Fruit fly (Drosophila melanogaster) whole organism, prepupa: ENCODE results near the gene mRpL22.

Experiments
- Blimp-1 ChIP-seq: fragments of 200-800 bp; sonication (Bioruptor generic); optimal IDR thresholded peaks from 3 replicates; lab custom pipeline; 2017; ENCODE audit warnings: missing biosample characterization, missing genetic modification characterization, mild to moderate bottlenecking, moderate library complexity, missing genetic modification reagents
- CG10631 ChIP-seq: fragments of 200-800 bp; sonication (Bioruptor generic); optimal IDR thresholded peaks from 2 replicates; lab custom pipeline; 2016; ENCODE audit warnings: missing biosample characterization, missing genetic modification characterization
- CG10669 ChIP-seq: fragments of 200-800 bp; sonication (Bioruptor generic); optimal IDR thresholded peaks from 3 replicates; lab custom pipeline; 2018; ENCODE audit warnings: missing biosample characterization, mild to moderate bottlenecking, missing genetic modification characterization, moderate library complexity
- CG11294 ChIP-seq: fragments of 200-800 bp; sonication (Bioruptor generic); IDR thresholded peaks from 2 replicates; pipeline ENCODE4 v1.3.6; 2022; ENCODE audit warnings: missing biosample characterization, missing genetic modification characterization
- CG11762 ChIP-seq: fragments of 200-800 bp; sonication (Bioruptor generic); optimal IDR thresholded peaks from 3 replicates; lab custom pipeline; 2016; ENCODE audit warnings: missing biosample characterization, missing genetic modification characterization; ENCODE audit not compliant: insufficient read depth
- CG15336 ChIP-seq: fragments of 200-800 bp; sonication (Bioruptor generic); IDR thresholded peaks from 2 replicates; pipeline ENCODE4 v1.3.6; 2022; ENCODE audit warnings: missing biosample characterization, missing genetic modification characterization
- CG1621 ChIP-seq: fragments of 200-800 bp; sonication (Bioruptor generic); optimal IDR thresholded peaks from 3 replicates; lab custom pipeline; 2018; ENCODE audit warnings: missing biosample characterization, mild to moderate bottlenecking, missing genetic modification characterization
- CG16779 ChIP-seq: fragments of 200-800 bp; sonication (Bioruptor generic); optimal IDR thresholded peaks from 3 replicates; lab custom pipeline; 2017; ENCODE audit warnings: missing biosample characterization, mild to moderate bottlenecking, missing genetic modification characterization
- CG3032 ChIP-seq: fragments of 200-800 bp; optimal IDR thresholded peaks from 2 replicates; lab custom pipeline; 2019; ENCODE audit warnings: missing biosample characterization, mild to moderate bottlenecking, missing genetic modification characterization, moderate library complexity
- CG32006 ChIP-seq: fragments of 200-800 bp; sonication (Bioruptor generic); optimal IDR thresholded peaks from 3 replicates; lab custom pipeline; 2017; ENCODE audit warnings: missing biosample characterization, mild to moderate bottlenecking, missing genetic modification characterization
- CG34406 ChIP-seq: fragments of 200-800 bp; sonication (Bioruptor generic); optimal IDR thresholded peaks from 3 replicates; lab custom pipeline; 2016; ENCODE audit warnings: missing biosample characterization, missing genetic modification characterization
- CG3919 ChIP-seq: fragments of 200-800 bp; sonication (Bioruptor generic); optimal IDR thresholded peaks from 3 replicates; lab custom pipeline; 2016; ENCODE audit warnings: missing biosample characterization, missing genetic modification characterization
- CG6163 ChIP-seq: fragments of 200-800 bp; sonication (Bioruptor generic); IDR thresholded peaks from 3 replicates; pipeline ENCODE4 v1.3.6; 2022; ENCODE audit warnings: missing biosample characterization, missing genetic modification characterization
- CG6276 ChIP-seq: fragments of 200-800 bp; sonication (Bioruptor generic); optimal IDR thresholded peaks from 2 replicates; lab custom pipeline; 2017; ENCODE audit warnings: missing biosample characterization, mild to moderate bottlenecking, missing genetic modification characterization
- CG6792 ChIP-seq: fragments of 200-800 bp; sonication (Bioruptor generic); optimal IDR thresholded peaks from 3 replicates; lab custom pipeline; 2016; ENCODE audit warnings: missing biosample characterization, missing genetic modification characterization
- CG6808 ChIP-seq: fragments of 200-800 bp; sonication (Bioruptor generic); optimal IDR thresholded peaks from 3 replicates; lab custom pipeline; 2017; ENCODE audit warnings: missing biosample characterization, missing genetic modification characterization, mild to moderate bottlenecking, moderate library complexity, missing genetic modification reagents
- CG8119 ChIP-seq: fragments of 200-800 bp; sonication (Bioruptor generic); IDR thresholded peaks from 3 replicates; pipeline ENCODE4 v1.3.6; 2022; ENCODE audit warnings: missing biosample characterization, missing genetic modification characterization
- CG9139 ChIP-seq: fragments of 200-800 bp; sonication (Bioruptor generic); optimal IDR thresholded peaks from 3 replicates; lab custom pipeline; 2017; ENCODE audit warnings: missing biosample characterization, mild to moderate bottlenecking, missing genetic modification characterization
- Eip78C ChIP-seq: fragments of 200-800 bp; sonication (Bioruptor generic); peaks from one replicate; lab custom pipeline; 2016; ENCODE audit warnings: missing biosample characterization, missing genetic modification characterization
- Eip93F ChIP-seq: fragments of 200-800 bp; sonication (Bioruptor generic); optimal IDR thresholded peaks from 2 replicates; lab custom pipeline; 2016; ENCODE audit warnings: missing biosample characterization, mild to moderate bottlenecking, missing genetic modification characterization
- Ets96B ChIP-seq: fragments of 200-800 bp; optimal IDR thresholded peaks from 2 replicates; lab custom pipeline; 2019; ENCODE audit warnings: missing biosample characterization, mild to moderate bottlenecking, missing genetic modification characterization, moderate library complexity
- Gug ChIP-seq: fragments of 200-800 bp; sonication (Bioruptor generic); IDR thresholded peaks from 2 replicates; pipeline ENCODE4 v1.3.6; 2022; ENCODE audit warnings: missing biosample characterization, missing genetic modification characterization
- Hr38 ChIP-seq: sonication (Bioruptor generic); optimal IDR thresholded peaks from 2 replicates; lab custom pipeline; 2016; ENCODE audit warnings: missing biosample characterization, missing genetic modification characterization
- Hr39 ChIP-seq: fragments of 200-800 bp; sonication (Bioruptor generic); optimal IDR thresholded peaks from 2 replicates; lab custom pipeline; 2016; ENCODE audit warnings: missing biosample characterization, missing genetic modification characterization
- Met ChIP-seq: fragments of 200-800 bp; sonication (Bioruptor generic); optimal IDR thresholded peaks from 3 replicates; lab custom pipeline; 2016; ENCODE audit warnings: missing biosample characterization, missing genetic modification characterization
- OdsH ChIP-seq: fragments of 200-800 bp; sonication (Bioruptor generic); optimal IDR thresholded peaks from 3 replicates; lab custom pipeline; 2016; ENCODE audit warnings: missing biosample characterization, missing genetic modification characterization
- Smox ChIP-seq: fragments of 200-800 bp; sonication (Bioruptor generic); optimal IDR thresholded peaks from 3 replicates; lab custom pipeline; 2016; ENCODE audit warnings: missing biosample characterization, missing genetic modification characterization
- Sox102F ChIP-seq: fragments of 200-800 bp; sonication (Bioruptor generic); optimal IDR thresholded peaks from 2 replicates; lab custom pipeline; 2016; ENCODE audit warnings: missing biosample characterization, mild to moderate bottlenecking, missing genetic modification characterization
- Sox14 ChIP-seq: fragments of 200-800 bp; sonication (Bioruptor generic); optimal IDR thresholded peaks from 3 replicates; lab custom pipeline; 2016; ENCODE audit warnings: missing biosample characterization, missing genetic modification characterization
- Sox15 ChIP-seq: fragments of 200-800 bp; sonication (Bioruptor generic); optimal IDR thresholded peaks from 3 replicates; lab custom pipeline; 2016; ENCODE audit warnings: missing biosample characterization, missing genetic modification characterization
- achi ChIP-seq: fragments of 200-800 bp; sonication (Bioruptor generic); optimal IDR thresholded peaks from 3 replicates; lab custom pipeline; 2016; ENCODE audit warnings: missing biosample characterization, missing genetic modification characterization
- acj6 ChIP-seq: fragments of 200-800 bp; sonication (Bioruptor generic); optimal IDR thresholded peaks from 3 replicates; lab custom pipeline; 2016; ENCODE audit warnings: missing biosample characterization, missing genetic modification characterization
- cyc ChIP-seq: fragments of 200-800 bp; sonication (Bioruptor generic); optimal IDR thresholded peaks from 3 replicates; lab custom pipeline; 2016; ENCODE audit warnings: missing biosample characterization, missing genetic modification characterization
- dac ChIP-seq: fragments of 200-800 bp; sonication (Bioruptor generic); optimal IDR thresholded peaks from 2 replicates; lab custom pipeline; 2017; ENCODE audit warnings: missing biosample characterization, mild to moderate bottlenecking, missing genetic modification characterization
- dsx ChIP-seq: fragments of 200-800 bp; optimal IDR thresholded peaks from 3 replicates; lab custom pipeline; 2019; ENCODE audit warnings: missing biosample characterization, mild to moderate bottlenecking, missing genetic modification characterization, moderate library complexity; ENCODE audit not compliant: poor library complexity, severe bottlenecking
- fd59A ChIP-seq: fragments of 200-800 bp; sonication (Bioruptor generic); optimal IDR thresholded peaks from 2 replicates; lab custom pipeline; 2017; ENCODE audit warnings: missing biosample characterization, mild to moderate bottlenecking, missing genetic modification characterization, missing genetic modification reagents
- fd85E ChIP-seq: fragments of 200-800 bp; sonication (Bioruptor generic); optimal IDR thresholded peaks from 3 replicates; lab custom pipeline; 2016; ENCODE audit warnings: missing biosample characterization, missing genetic modification characterization
- fkh ChIP-seq: fragments of 200-800 bp; sonication (Bioruptor generic); optimal IDR thresholded peaks from 3 replicates; lab custom pipeline; 2017; ENCODE audit warnings: missing biosample characterization, mild to moderate bottlenecking, missing genetic modification characterization, moderate library complexity
- lz ChIP-seq: fragments of 200-800 bp; sonication (Bioruptor generic); optimal IDR thresholded peaks from 3 replicates; lab custom pipeline; 2016; ENCODE audit warnings: missing biosample characterization, missing genetic modification characterization
- net ChIP-seq: fragments of 200-800 bp; sonication (Bioruptor generic); optimal IDR thresholded peaks from 3 replicates; lab custom pipeline; 2016; ENCODE audit warnings: missing biosample characterization, missing genetic modification characterization
- pdm3 ChIP-seq: fragments of 200-800 bp; sonication (Bioruptor generic); optimal IDR thresholded peaks from 3 replicates; lab custom pipeline; 2016; ENCODE audit warnings: missing biosample characterization, missing genetic modification characterization
- spab ChIP-seq: fragments of 200-800 bp; sonication (Bioruptor generic); optimal IDR thresholded peaks from 2 replicates; lab custom pipeline; 2017; ENCODE audit warnings: missing biosample characterization, mild to moderate bottlenecking, missing genetic modification characterization, missing genetic modification reagents
- ss ChIP-seq, 2 experiments: fragments of 200-800 bp; sonication (Bioruptor generic); optimal IDR thresholded peaks; 2 replicates in 1 of 2; 3 replicates in 1 of 2; lab custom pipeline; 2017 to 2018; ENCODE audit warnings: mild to moderate bottlenecking in 2 of 2, missing biosample characterization in 2 of 2, missing genetic modification characterization in 2 of 2, moderate library complexity in 1 of 2
- svp ChIP-seq: fragments of 200-800 bp; sonication (Bioruptor generic); peaks from one replicate; lab custom pipeline; 2016; ENCODE audit warnings: missing biosample characterization, missing genetic modification characterization
- topi ChIP-seq: fragments of 200-800 bp; sonication (Bioruptor generic); optimal IDR thresholded peaks from 3 replicates; lab custom pipeline; 2016; ENCODE audit warnings: missing biosample characterization, missing genetic modification characterization

mRpL22 gene

DNA sequence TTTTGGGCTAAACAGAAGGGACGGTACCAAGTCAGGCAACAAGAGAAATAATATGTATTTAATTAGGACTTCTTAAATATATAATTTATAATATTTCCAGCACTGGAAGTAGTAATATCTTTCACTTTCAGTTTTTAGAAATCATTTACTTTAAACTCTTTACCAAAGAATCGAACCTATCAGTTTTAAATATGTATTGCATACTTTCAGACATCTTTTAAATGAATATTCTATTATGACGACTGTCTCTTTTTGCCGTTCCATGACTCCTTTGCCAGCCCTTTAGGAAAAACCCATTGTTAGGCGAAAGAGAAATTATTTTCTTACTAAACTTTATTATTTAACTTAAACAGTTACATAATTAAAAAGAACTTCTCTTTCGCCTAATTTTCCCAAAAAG, 26.1 kb upstream of the mRpL22 start:
- TF ChIP-seq fkh (GFP tag; lab: Kevin White, UChicago) (no peak), OdsH (GFP tag; lab: Kevin White, UChicago) (no peak), Sox14 (no peak), Sox102F (GFP tag; lab: Kevin White, UChicago) (no peak), CG10631 (no peak), pdm3 (GFP tag; lab: Kevin White, UChicago) (no peak), Met (GFP tag; lab: Kevin White, UChicago) (no peak)
- TF ChIP-seq, all 60 proteins: peak for 0

DNA sequence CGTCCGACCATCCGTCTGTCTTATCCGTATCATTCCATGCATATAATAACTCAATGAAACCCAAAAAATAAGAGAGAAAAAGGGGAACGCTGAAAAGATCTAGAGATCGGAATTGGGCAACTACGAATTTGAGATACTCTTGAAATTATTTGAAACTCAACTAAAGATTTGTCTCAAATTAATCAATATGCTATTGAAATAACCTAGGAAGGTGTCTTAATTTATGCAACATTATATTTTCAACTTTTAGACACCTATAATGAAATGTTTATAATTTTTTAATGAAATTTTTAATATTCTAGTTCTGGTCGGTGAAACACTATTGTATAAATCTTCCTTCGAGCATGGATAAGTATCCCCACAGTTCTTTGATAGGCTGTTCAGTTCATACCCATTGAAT, 23.2 kb upstream of the mRpL22 start:
- no peak for TF ChIP-seq CG10669 (GFP tag; lab: Kevin White, UChicago)
- no peak for TF ChIP-seq ss (GFP tag; optimal IDR thresholded peaks at IDR 0.05; lab: Kevin White, UChicago)
- no peak for TF ChIP-seq CG32006 (GFP tag; lab: Kevin White, UChicago)
- TF ChIP-seq Eip78C, result peak; percentile 63
- no peak for TF ChIP-seq Hr39 (GFP tag; lab: Kevin White, UChicago)
- peak; percentile 7 for TF ChIP-seq Met (GFP tag; lab: Kevin White, UChicago)
- TF ChIP-seq pdm3 (GFP tag; lab: Kevin White, UChicago), result no peak
- TF ChIP-seq CG11762 (GFP tag; lab: Kevin White, UChicago), result no peak
- TF ChIP-seq CG1621 (tag; lab: Kevin White, UChicago), result no peak
- TF ChIP-seq Ets96B, result no peak
- no peak for TF ChIP-seq CG6808
- TF ChIP-seq svp (GFP tag; lab: Kevin White, UChicago), result peak; percentile 72
- TF ChIP-seq CG34406 (GFP tag; lab: Kevin White, UChicago), result no peak
- no peak for TF ChIP-seq Smox (GFP tag; lab: Kevin White, UChicago)
- no peak for TF ChIP-seq dac (GFP tag; lab: Kevin White, UChicago)
- no peak for TF ChIP-seq achi
- TF ChIP-seq CG10631, result peak; percentile 3
- no peak for TF ChIP-seq Eip93F (GFP tag; lab: Kevin White, UChicago)
- TF ChIP-seq CG6276 (GFP tag; lab: Kevin White, UChicago), result no peak
- TF ChIP-seq net, result no peak
- TF ChIP-seq cyc, result peak; percentile 1
- no peak for TF ChIP-seq spab (GFP tag; lab: Kevin White, UChicago)
- no peak for TF ChIP-seq Blimp-1 (GFP tag; lab: Kevin White, UChicago)
- peak; percentile 2 for TF ChIP-seq CG3919 (GFP tag; lab: Kevin White, UChicago)
- no peak for TF ChIP-seq fkh (GFP tag; lab: Kevin White, UChicago)
- TF ChIP-seq fd85E, result no peak
- TF ChIP-seq Gug (GFP tag; lab: Robert Waterston, UW), result no peak
- TF ChIP-seq acj6 (GFP tag; lab: Kevin White, UChicago), result no peak

DNA sequence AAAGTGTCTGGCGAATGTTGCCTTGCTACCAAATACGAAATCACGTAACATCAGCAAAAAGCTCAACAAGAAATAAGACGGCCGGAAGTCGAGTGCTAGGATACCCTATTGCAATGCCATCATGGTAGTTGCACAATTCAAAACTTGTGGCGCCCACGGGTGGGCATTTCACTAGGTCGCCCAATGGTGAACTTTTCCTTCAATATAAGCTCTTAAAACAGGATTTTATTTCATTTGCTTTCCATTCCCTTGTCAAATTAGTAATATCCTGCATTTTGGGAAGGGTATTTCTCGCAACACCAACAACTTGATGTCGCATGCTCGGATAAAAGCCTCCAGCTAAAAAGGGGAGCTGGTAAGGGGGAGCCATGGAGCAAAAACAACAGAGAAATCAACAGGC, 22.2 kb upstream of the mRpL22 start:
- TF ChIP-seq ss (GFP tag; optimal IDR thresholded peaks at IDR 0.05; lab: Kevin White, UChicago), result no peak
- TF ChIP-seq CG16779 (tag; lab: Kevin White, UChicago), result peak; percentile 5
- peak; percentile 74 for TF ChIP-seq Eip78C
- TF ChIP-seq Met (GFP tag; lab: Kevin White, UChicago), result peak; percentile 80
- TF ChIP-seq Hr39 (GFP tag; lab: Kevin White, UChicago), result peak; percentile 84
- no peak for TF ChIP-seq Hr38 (GFP tag; lab: Kevin White, UChicago)
- TF ChIP-seq fd85E, result peak; percentile 12
- TF ChIP-seq CG9139 (GFP tag; lab: Kevin White, UChicago), result no peak
- peak; percentile 56 for TF ChIP-seq fd59A (GFP tag; lab: Kevin White, UChicago)
- peak; percentile 66 for TF ChIP-seq CG10631
- TF ChIP-seq CG10669 (GFP tag; lab: Kevin White, UChicago), result peak; percentile 60
- TF ChIP-seq CG11762 (GFP tag; lab: Kevin White, UChicago), result peak; percentile 22
- peak; percentile 20 for TF ChIP-seq dac (GFP tag; lab: Kevin White, UChicago)
- TF ChIP-seq CG6276 (GFP tag; lab: Kevin White, UChicago), result peak; percentile 34
- TF ChIP-seq CG8119 (GFP tag; lab: Robert Waterston, UW), result peak; percentile 66
- peak; percentile 89 for TF ChIP-seq svp (GFP tag; lab: Kevin White, UChicago)
- peak; percentile 58 for TF ChIP-seq Sox15 (GFP tag; lab: Kevin White, UChicago)
- TF ChIP-seq CG6792 (GFP tag; lab: Kevin White, UChicago), result peak; percentile 72
- TF ChIP-seq CG6163, result peak; percentile 79
- TF ChIP-seq Gug (GFP tag; lab: Robert Waterston, UW), result peak; percentile 41; the same call in 1 of the 2 replicates
- TF ChIP-seq pdm3 (GFP tag; lab: Kevin White, UChicago), result peak; percentile 59
- TF ChIP-seq acj6 (GFP tag; lab: Kevin White, UChicago), result peak; percentile 68
- peak; percentile 79 for TF ChIP-seq CG15336 (GFP tag; lab: Robert Waterston, UW)
- TF ChIP-seq CG3032 (tag; lab: Kevin White, UChicago), result peak; percentile 52
- TF ChIP-seq fkh (GFP tag; lab: Kevin White, UChicago), result no peak
- TF ChIP-seq topi (GFP tag; lab: Kevin White, UChicago), result peak; percentile 81
- TF ChIP-seq Smox (GFP tag; lab: Kevin White, UChicago), result peak; percentile 66
- TF ChIP-seq dsx (GFP tag; lab: Kevin White, UChicago), result peak; percentile 23
- peak; percentile 82 for TF ChIP-seq lz (GFP tag; lab: Kevin White, UChicago)
- TF ChIP-seq Blimp-1 (GFP tag; lab: Kevin White, UChicago), result no peak
- peak; percentile 62 for TF ChIP-seq OdsH (GFP tag; lab: Kevin White, UChicago)
- TF ChIP-seq CG11294 (GFP tag; lab: Robert Waterston, UW), result 0 out of 2 replicates have a peak, but pooled peaks have one; percentile 37
- TF ChIP-seq spab (GFP tag; lab: Kevin White, UChicago), result peak; percentile 36
